Worm (Caenorhabditis elegans): ENCODE measurements around the gene T24E12.2.
"Not testable (repeated sequence)": the region's sequence is repeated elsewhere in the genome, so short reads cannot be mapped to it uniquely, and the experiment has no call there.

T24E12.2 gene

DNA sequence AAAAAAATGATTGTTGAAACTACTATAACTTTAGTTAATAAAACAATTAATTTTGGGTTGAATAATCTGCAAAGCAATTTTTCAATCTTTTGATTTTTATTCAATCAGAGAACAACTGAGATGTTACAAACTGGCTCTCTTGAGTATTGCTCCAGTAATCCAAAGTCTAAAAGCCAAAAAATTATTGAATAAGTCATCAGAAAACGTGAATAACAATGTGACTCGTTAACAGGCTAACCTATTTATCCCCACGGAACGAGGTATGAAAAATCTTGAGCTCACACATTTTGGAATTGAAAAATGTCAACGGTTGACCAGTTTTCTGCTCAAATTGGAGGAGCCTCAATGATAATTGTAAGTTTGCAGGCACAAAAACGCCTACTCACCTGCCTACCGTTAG is 25.3 kb upstream of the T24E12.2 start, which contains the start of gene srx-111:
Gene srx-111, plus strand, starts transcription at position 301 of the 400 bp plus-strand sequence.
- no peak for TF ChIP-seq nhr-237 (tag; optimal IDR thresholded peaks at IDR 0.05)
- no peak for TF ChIP-seq ceh-28 (tag; optimal IDR thresholded peaks at IDR 0.05)
- TF ChIP-seq aly-2 (tag; optimal IDR thresholded peaks at IDR 0.05) = no peak
- TF ChIP-seq ZK546.5 (tag; optimal IDR thresholded peaks at IDR 0.05) = no peak
- TF ChIP-seq nhr-23 (tag; optimal IDR thresholded peaks at IDR 0.05) = no peak

DNA sequence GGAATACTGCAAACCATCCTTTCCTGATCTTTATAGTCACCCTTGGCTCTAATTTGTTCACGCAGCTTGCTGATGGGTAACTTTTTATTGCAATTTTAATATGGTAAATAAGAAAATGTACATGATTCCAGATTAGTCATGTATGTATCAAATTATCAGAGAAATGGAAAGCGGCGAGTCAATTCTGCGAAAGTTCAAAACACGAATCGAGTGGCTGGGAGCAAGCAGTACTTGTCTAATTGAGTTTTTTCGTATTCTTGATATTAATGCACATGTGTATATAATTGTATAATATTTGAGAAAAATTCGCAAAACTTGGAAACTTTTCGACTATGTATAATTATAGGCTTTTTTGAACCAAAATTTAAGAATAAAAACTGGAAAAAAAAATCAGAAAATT is 23.7 kb upstream of the T24E12.2 start, which contains the start of gene T24E12.12:
Gene T24E12.12, plus strand, starts transcription at position 281 of the 400 bp plus-strand sequence.
- no peak for TF ChIP-seq unc-39 (tag; optimal IDR thresholded peaks at IDR 0.05)
- no peak for TF ChIP-seq lin-15B (tag; optimal IDR thresholded peaks at IDR 0.05)
- no peak for TF ChIP-seq egl-27 (tag; optimal IDR thresholded peaks at IDR 0.05)
- TF ChIP-seq nhr-76 (tag; optimal IDR thresholded peaks at IDR 0.05) = no peak
- TF ChIP-seq lin-39 (tag; optimal IDR thresholded peaks at IDR 0.05) = no peak
- no peak for TF ChIP-seq pqm-1 (tag; optimal IDR thresholded peaks at IDR 0.05)
- no peak for TF ChIP-seq pha-4 (tag; optimal IDR thresholded peaks at IDR 0.05)
- TF ChIP-seq elt-3 (tag; optimal IDR thresholded peaks at IDR 0.05) = no peak
- TF ChIP-seq nhr-28 (tag; optimal IDR thresholded peaks at IDR 0.05) = no peak
- TF ChIP-seq nhr-23 (tag; optimal IDR thresholded peaks at IDR 0.05) = no peak
- TF ChIP-seq ceh-28 (tag; optimal IDR thresholded peaks at IDR 0.05) = no peak
- TF ChIP-seq aly-2 (tag; optimal IDR thresholded peaks at IDR 0.05) = no peak
- TF ChIP-seq mml-1 (tag; optimal IDR thresholded peaks at IDR 0.05) = no peak

DNA sequence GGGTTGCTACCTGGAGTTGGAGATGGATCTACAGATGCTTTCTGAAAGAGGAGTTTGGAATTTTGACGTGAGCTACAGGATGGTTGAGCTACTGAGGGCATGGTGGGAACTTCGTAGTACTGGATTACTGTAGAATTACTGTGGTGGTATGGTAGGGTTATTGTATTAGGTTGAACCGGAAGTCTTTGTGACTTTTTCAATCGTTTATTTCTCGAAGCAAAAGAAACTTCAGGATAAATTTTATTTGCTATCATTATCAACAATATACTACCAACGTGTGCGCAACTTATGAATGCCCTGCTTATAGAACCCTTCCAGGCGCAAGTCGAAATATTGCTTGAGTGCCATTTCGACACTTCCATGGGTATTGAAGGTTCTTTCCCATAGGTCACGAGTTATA is 21.2 kb upstream of the T24E12.2 start, which contains the start of gene T24E12.6:
Gene T24E12.6, minus strand, starts transcription at position 101 of the 400 bp plus-strand sequence.
- not testable (repeated sequence) for TF ChIP-seq egl-5 (tag; optimal IDR thresholded peaks at IDR 0.05); ZK546.5 (tag; optimal IDR thresholded peaks at IDR 0.05); nfya-1 (tag; optimal IDR thresholded peaks at IDR 0.05; ENCODE audit: insufficient read depth)

DNA sequence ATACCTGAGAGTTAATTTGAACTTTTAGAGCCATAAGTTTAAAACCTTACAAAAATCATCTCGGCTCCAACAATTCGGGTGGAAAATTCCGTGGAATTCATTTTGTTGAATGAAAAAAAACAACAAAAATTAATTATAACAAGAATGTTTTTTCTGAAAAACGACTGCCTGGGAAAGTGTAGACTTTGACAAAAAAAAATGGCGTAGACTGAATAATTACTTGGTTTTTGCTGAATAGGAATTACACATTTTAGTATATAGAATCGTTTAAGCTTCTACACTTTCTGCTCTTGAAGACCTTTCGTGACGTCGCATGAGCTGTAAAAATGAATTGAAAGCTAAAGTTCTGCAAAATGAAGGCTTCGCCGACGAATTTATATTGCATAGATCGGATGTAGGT is 18.3 kb upstream of the T24E12.2 start, which contains the start of gene srx-112:
Gene srx-112, minus strand, starts transcription at position 101 of the 400 bp plus-strand sequence.
- TF ChIP-seq nhr-28 (tag; optimal IDR thresholded peaks at IDR 0.05) = no peak
- no peak for TF ChIP-seq ZK546.5 (tag; optimal IDR thresholded peaks at IDR 0.05)
- no peak for TF ChIP-seq ztf-4 (tag; optimal IDR thresholded peaks at IDR 0.05)
- no peak for TF ChIP-seq egl-5 (tag; optimal IDR thresholded peaks at IDR 0.05)
- no peak for TF ChIP-seq mml-1 (tag; optimal IDR thresholded peaks at IDR 0.05)
- no peak for TF ChIP-seq zag-1 (tag; optimal IDR thresholded peaks at IDR 0.05)
- TF ChIP-seq fkh-10 (GFP tag; optimal IDR thresholded peaks at IDR 0.05) = no peak
- TF ChIP-seq lin-39 (tag; optimal IDR thresholded peaks at IDR 0.05) = no peak
- TF ChIP-seq ceh-28 (tag; optimal IDR thresholded peaks at IDR 0.05) = no peak
- TF ChIP-seq nhr-23 (tag; optimal IDR thresholded peaks at IDR 0.05) = no peak
- TF ChIP-seq mdl-1 (tag; optimal IDR thresholded peaks at IDR 0.05) = no peak
- TF ChIP-seq fkh-2 (tag; optimal IDR thresholded peaks at IDR 0.05) = no peak
- TF ChIP-seq hmg-11 (tag; optimal IDR thresholded peaks at IDR 0.05) = no peak
- TF ChIP-seq ceh-82 (tag; optimal IDR thresholded peaks at IDR 0.05) = no peak
- TF ChIP-seq eor-1 (tag; optimal IDR thresholded peaks at IDR 0.05) = no peak
- TF ChIP-seq nhr-43 (tag; optimal IDR thresholded peaks at IDR 0.05; ENCODE audit: poor library complexity, severe bottlenecking) = no peak
- TF ChIP-seq skn-1 (tag; optimal IDR thresholded peaks at IDR 0.05) = no peak
- TF ChIP-seq ama-1 (optimal IDR thresholded peaks at IDR 0.05) = no peak

DNA sequence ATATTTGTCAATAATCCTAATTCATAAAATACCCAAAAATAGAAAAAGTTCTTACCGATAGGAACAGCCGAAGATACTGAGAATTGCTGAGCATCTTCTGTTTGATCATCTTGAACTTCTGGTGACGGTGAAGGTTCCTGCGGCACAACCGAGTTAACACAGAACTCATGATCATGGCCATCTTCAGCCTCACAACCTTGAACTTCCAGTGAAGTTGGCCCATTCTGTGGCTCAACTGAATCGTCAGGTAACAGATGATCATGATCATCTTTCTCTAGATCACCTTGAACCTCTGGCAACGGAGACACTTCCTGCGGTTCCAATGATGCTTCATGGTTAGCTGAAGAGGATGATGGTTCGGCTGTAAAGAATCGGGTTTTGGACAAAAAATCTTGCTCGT is 11.1 kb upstream of the T24E12.2 start:
- TF ChIP-seq mml-1 (tag; optimal IDR thresholded peaks at IDR 0.05) (no peak), eor-1 (tag; optimal IDR thresholded peaks at IDR 0.05) (no peak), R02D3.7 (tag; optimal IDR thresholded peaks at IDR 0.05) (no peak), nfya-1 (tag; optimal IDR thresholded peaks at IDR 0.05; ENCODE audit: insufficient read depth) (no peak), lin-39 (tag; optimal IDR thresholded peaks at IDR 0.05) (no peak), nhr-237 (tag; optimal IDR thresholded peaks at IDR 0.05) (no peak), ceh-28 (tag; optimal IDR thresholded peaks at IDR 0.05) (no peak), elt-3 (tag; optimal IDR thresholded peaks at IDR 0.05) (no peak), tbx-2 (tag; optimal IDR thresholded peaks at IDR 0.05) (no peak), daf-12 (tag; optimal IDR thresholded peaks at IDR 0.05) (no peak)

DNA sequence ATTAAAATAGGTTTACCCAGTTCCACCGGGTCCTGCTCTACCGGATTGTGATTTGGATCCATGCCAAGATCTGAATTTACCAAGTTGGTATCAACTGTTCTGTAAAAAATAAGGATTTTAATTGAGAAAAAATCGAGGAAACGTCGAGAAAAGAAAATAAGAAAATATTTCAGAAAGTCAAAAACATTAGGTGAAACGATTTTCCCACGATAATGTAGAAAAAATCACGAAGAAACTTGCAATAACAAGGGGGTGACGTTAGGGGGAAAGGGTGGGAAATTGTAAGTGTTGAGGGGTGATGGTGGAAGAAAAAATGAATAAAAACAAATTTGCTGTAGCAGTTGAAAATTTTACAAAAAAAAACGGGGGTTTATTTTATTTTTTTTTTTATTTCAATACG is 9.6 kb upstream of the T24E12.2 start, which contains the start of gene T24E12.10:
Gene T24E12.10, minus strand, starts transcription at position 101 of the 400 bp plus-strand sequence.
- no peak for TF ChIP-seq ztf-11 (tag; optimal IDR thresholded peaks at IDR 0.05)

Measured in whole organism, L3 larva.